Worm (Caenorhabditis elegans) whole organism, L4 larva: Measurements from ENCODE around the gene srd-38.

Experiments used
- F26F4.8 ChIP-seq: fragments of 200-800 bp; sonication (Bioruptor generic); conservative IDR thresholded peaks from 2 replicates; pipeline ENCODE4 v1.3.6; 2022; ENCODE audit warnings: missing genetic modification characterization, missing compliant biosample characterization
- T20F7.1 ChIP-seq: fragments of 200-800 bp; sonication (Bioruptor generic); optimal IDR thresholded peaks from 2 replicates; lab custom pipeline; 2018; ENCODE audit warnings: mild to moderate bottlenecking, missing genetic modification characterization, missing compliant biosample characterization
- Y48G9A.11 ChIP-seq: fragments of 200-800 bp; sonication (Bioruptor generic); IDR thresholded peaks from 2 replicates; pipeline ENCODE4 v1.3.6; 2022; ENCODE audit warnings: missing genetic modification reagents, missing genetic modification characterization, missing compliant biosample characterization
- Y75B8A.6 ChIP-seq: fragments of 200-800 bp; sonication (Bioruptor generic); IDR thresholded peaks from 2 replicates; pipeline ENCODE4 v1.3.6; 2022; ENCODE audit warnings: missing genetic modification reagents, missing genetic modification characterization, missing compliant biosample characterization
- ZK337.2 ChIP-seq: fragments of 200-800 bp; sonication (Bioruptor generic); IDR thresholded peaks from 2 replicates; pipeline ENCODE4 v1.3.6; 2022; ENCODE audit warnings: missing genetic modification reagents, missing genetic modification characterization, missing compliant biosample characterization
- aha-1 ChIP-seq: fragments of 150-350 bp; peaks from one replicate; lab custom pipeline; 2014; ENCODE audit warnings: missing biosample characterization, missing genetic modification characterization
- arid-1 ChIP-seq: fragments of 200-800 bp; sonication (Bioruptor generic); conservative IDR thresholded peaks from 2 replicates; pipeline ENCODE4 v1.3.6; 2022; ENCODE audit warnings: missing genetic modification reagents, missing genetic modification characterization, missing compliant biosample characterization
- attf-4 ChIP-seq: sonication (generic microtip); optimal IDR thresholded peaks from 3 replicates; lab custom pipeline; 2017; ENCODE audit warnings: missing biosample characterization, missing genetic modification characterization
- ceh-20 ChIP-seq: fragments of 200-800 bp; sonication (Bioruptor generic); IDR thresholded peaks from 2 replicates; pipeline ENCODE4 v1.3.6; 2022; ENCODE audit warnings: missing genetic modification reagents, missing genetic modification characterization, missing compliant biosample characterization
- ceh-28 ChIP-seq: fragments of 150-350 bp; optimal IDR thresholded peaks from 2 replicates; lab custom pipeline; 2014; ENCODE audit warnings: missing biosample characterization, missing genetic modification reagents, missing genetic modification characterization
- ceh-32 ChIP-seq: sonication (generic microtip); optimal IDR thresholded peaks from 2 replicates; lab custom pipeline; 2016; ENCODE audit warnings: mild to moderate bottlenecking, missing genetic modification characterization, missing compliant biosample characterization; ENCODE audit not compliant: poor library complexity
- ceh-44 ChIP-seq: fragments of 200-800 bp; sonication (Bioruptor generic); IDR thresholded peaks from 2 replicates; pipeline ENCODE4 v1.3.6; 2022; ENCODE audit warnings: missing genetic modification reagents, missing genetic modification characterization, missing compliant biosample characterization
- ceh-62 ChIP-seq: sonication (generic microtip); optimal IDR thresholded peaks from 2 replicates; lab custom pipeline; 2017; ENCODE audit warnings: missing biosample characterization, missing genetic modification characterization
- ces-1 ChIP-seq: fragments of 150-350 bp; sonication (generic microtip); optimal IDR thresholded peaks from 4 replicates; lab custom pipeline; 2014; ENCODE audit warnings: missing biosample characterization, missing genetic modification reagents, missing genetic modification characterization
- cey-2 ChIP-seq: sonication (generic microtip); optimal IDR thresholded peaks from 3 replicates; lab custom pipeline; 2017; ENCODE audit warnings: missing genetic modification characterization, mild to moderate bottlenecking, missing compliant biosample characterization, antibody characterized with exemption, borderline replicate concordance; ENCODE audit not compliant: insufficient read depth
- daf-16 ChIP-seq, 3 experiments: sonication (generic microtip); optimal IDR thresholded peaks; 2 replicates each; lab custom pipeline; 2016 to 2017; ENCODE audit warnings: missing genetic modification characterization in 3 of 3, missing genetic modification reagents in 3 of 3, mild to moderate bottlenecking in 2 of 3, missing compliant biosample characterization in 2 of 3, missing biosample characterization in 1 of 3, moderate library complexity in 1 of 3
- dmd-6 ChIP-seq: fragments of 200-800 bp; sonication (Bioruptor generic); IDR thresholded peaks from 2 replicates; pipeline ENCODE4 v1.3.6; 2022; ENCODE audit warnings: missing genetic modification reagents, missing genetic modification characterization, missing compliant biosample characterization
- dmd-8 ChIP-seq: fragments of 200-800 bp; sonication (Bioruptor generic); IDR thresholded peaks from 2 replicates; pipeline ENCODE4 v1.3.6; 2022; ENCODE audit warnings: missing genetic modification characterization, missing compliant biosample characterization
- dpl-1 ChIP-seq: fragments of 150-350 bp; optimal IDR thresholded peaks from 2 replicates; lab custom pipeline; 2014; ENCODE audit warnings: missing biosample characterization, missing genetic modification reagents, missing genetic modification characterization
- egl-27 ChIP-seq: sonication (generic microtip); optimal IDR thresholded peaks from 3 replicates; lab custom pipeline; 2017; ENCODE audit warnings: missing biosample characterization, missing genetic modification reagents, missing genetic modification characterization
- egl-43 ChIP-seq: fragments of 200-800 bp; sonication (Bioruptor generic); IDR thresholded peaks from 2 replicates; pipeline ENCODE4 v1.3.6; 2022; ENCODE audit warnings: missing genetic modification reagents, missing genetic modification characterization, missing compliant biosample characterization
- hlh-11 ChIP-seq: fragments of 200-800 bp; sonication (Bioruptor generic); optimal IDR thresholded peaks from 2 replicates; lab custom pipeline; 2018; ENCODE audit warnings: mild to moderate bottlenecking, missing genetic modification characterization, missing compliant biosample characterization
- hlh-30 ChIP-seq: sonication (generic microtip); optimal IDR thresholded peaks from 2 replicates; lab custom pipeline; 2017; ENCODE audit warnings: antibody characterized with exemption, mild to moderate bottlenecking, missing genetic modification characterization, missing compliant biosample characterization; ENCODE audit not compliant: insufficient read depth
- hmg-1.1 ChIP-seq: fragments of 200-800 bp; sonication (Bioruptor generic); IDR thresholded peaks from 2 replicates; pipeline ENCODE4 v1.3.6; 2022; ENCODE audit warnings: missing genetic modification reagents, missing genetic modification characterization, missing compliant biosample characterization
- lin-13 ChIP-seq: fragments of 150-350 bp; optimal IDR thresholded peaks from 2 replicates; lab custom pipeline; 2014; ENCODE audit warnings: missing biosample characterization, missing genetic modification reagents, missing genetic modification characterization
- lin-39 ChIP-seq: fragments of 150-350 bp; optimal IDR thresholded peaks from 2 replicates; lab custom pipeline; 2014; ENCODE audit warnings: missing biosample characterization, missing genetic modification reagents, missing genetic modification characterization
- lsy-2 ChIP-seq, 2 experiments: fragments of 150-350 bp in 1 of 2; sonication (generic microtip) in 1 of 2; optimal IDR thresholded peaks; 2 replicates each; lab custom pipeline; 2014 to 2017; ENCODE audit warnings: missing biosample characterization in 2 of 2, missing genetic modification characterization in 2 of 2
- madf-5 ChIP-seq, 2 experiments: fragments of 200-800 bp; sonication (Bioruptor generic); IDR thresholded peaks; 2 replicates each; pipeline ENCODE4 v1.3.6; 2022; ENCODE audit warnings: missing compliant biosample characterization in 2 of 2, missing genetic modification characterization in 2 of 2
- madf-9 ChIP-seq: fragments of 200-800 bp; sonication (Bioruptor generic); conservative IDR thresholded peaks from 2 replicates; pipeline ENCODE4 v1.3.6; 2022; ENCODE audit warnings: missing genetic modification reagents, missing genetic modification characterization, missing compliant biosample characterization
- mdl-1 ChIP-seq, 2 experiments: fragments of 150-350 bp in 1 of 2; sonication (generic microtip) in 1 of 2; optimal IDR thresholded peaks; 2 replicates each; lab custom pipeline; 2014 to 2017; ENCODE audit warnings: missing biosample characterization in 2 of 2, missing genetic modification characterization in 2 of 2
- mdt-29 ChIP-seq: fragments of 200-800 bp; sonication (Bioruptor generic); IDR thresholded peaks from 2 replicates; pipeline ENCODE4 v1.3.6; 2022; ENCODE audit warnings: missing genetic modification reagents, missing genetic modification characterization, missing compliant biosample characterization
- mxl-2 ChIP-seq: fragments of 200-800 bp; sonication (Bioruptor generic); conservative IDR thresholded peaks from 2 replicates; pipeline ENCODE4 v1.3.6; 2022; ENCODE audit warnings: missing genetic modification reagents, missing genetic modification characterization, missing compliant biosample characterization
- nhr-10 ChIP-seq: fragments of 150-350 bp; optimal IDR thresholded peaks from 2 replicates; lab custom pipeline; 2014; ENCODE audit warnings: missing biosample characterization, missing genetic modification characterization
- nhr-11 ChIP-seq: fragments of 150-350 bp; optimal IDR thresholded peaks from 2 replicates; lab custom pipeline; 2014; ENCODE audit warnings: missing biosample characterization, missing genetic modification characterization
- nhr-28 ChIP-seq: fragments of 150-350 bp; optimal IDR thresholded peaks from 2 replicates; lab custom pipeline; 2014; ENCODE audit warnings: missing biosample characterization, missing genetic modification characterization
- nhr-42 ChIP-seq: fragments of 200-800 bp; sonication (Bioruptor generic); IDR thresholded peaks from 2 replicates; pipeline ENCODE4 v1.3.6; 2022; ENCODE audit warnings: missing genetic modification characterization, missing compliant biosample characterization
- nhr-6 ChIP-seq: fragments of 150-350 bp; optimal IDR thresholded peaks from 2 replicates; lab custom pipeline; 2014; ENCODE audit warnings: missing biosample characterization, missing genetic modification characterization
- nhr-76 ChIP-seq: fragments of 150-350 bp; optimal IDR thresholded peaks from 2 replicates; lab custom pipeline; 2014; ENCODE audit warnings: missing biosample characterization, missing genetic modification characterization
- nhr-77 ChIP-seq: fragments of 150-350 bp; optimal IDR thresholded peaks from 2 replicates; lab custom pipeline; 2014; ENCODE audit warnings: missing biosample characterization, missing genetic modification characterization
- set-16 ChIP-seq: fragments of 200-800 bp; sonication (Bioruptor generic); IDR thresholded peaks from 2 replicates; pipeline ENCODE4 v1.3.6; 2022; ENCODE audit warnings: missing genetic modification reagents, missing genetic modification characterization, missing compliant biosample characterization
- skn-1 ChIP-seq: fragments of 150-350 bp; optimal IDR thresholded peaks from 2 replicates; lab custom pipeline; 2014; ENCODE audit warnings: missing biosample characterization, missing genetic modification characterization
- snpc-1.2 ChIP-seq: fragments of 200-800 bp; sonication (Bioruptor generic); IDR thresholded peaks from 2 replicates; pipeline ENCODE4 v1.3.6; 2022; ENCODE audit warnings: missing genetic modification reagents, missing genetic modification characterization, missing compliant biosample characterization
- snpc-4 ChIP-seq: fragments of 150-350 bp; optimal IDR thresholded peaks from 2 replicates; lab custom pipeline; 2014; ENCODE audit warnings: missing biosample characterization, missing genetic modification characterization
- spr-1 ChIP-seq: sonication (generic microtip); optimal IDR thresholded peaks from 2 replicates; lab custom pipeline; 2016; ENCODE audit warnings: mild to moderate bottlenecking, missing genetic modification characterization, missing compliant biosample characterization
- tag-97 ChIP-seq: fragments of 200-800 bp; sonication (Bioruptor generic); IDR thresholded peaks from 2 replicates; pipeline ENCODE4 v1.3.6; 2022; ENCODE audit warnings: missing genetic modification characterization, missing compliant biosample characterization
- tra-1 ChIP-seq: fragments of 200-800 bp; sonication (Bioruptor generic); IDR thresholded peaks from 2 replicates; pipeline ENCODE4 v1.3.6; 2022; ENCODE audit warnings: missing genetic modification reagents, missing genetic modification characterization, missing compliant biosample characterization
- unc-39 ChIP-seq: sonication (generic microtip); optimal IDR thresholded peaks from 2 replicates; lab custom pipeline; 2017; ENCODE audit warnings: missing biosample characterization, missing genetic modification characterization
- zfp-2 ChIP-seq: sonication (generic microtip); optimal IDR thresholded peaks from 2 replicates; lab custom pipeline; 2016; ENCODE audit warnings: mild to moderate bottlenecking, missing genetic modification characterization, missing compliant biosample characterization
- zip-11 ChIP-seq: fragments of 200-800 bp; sonication (Bioruptor generic); IDR thresholded peaks from 2 replicates; pipeline ENCODE4 v1.3.6; 2022; ENCODE audit warnings: missing genetic modification characterization, missing compliant biosample characterization
- zip-2 ChIP-seq: fragments of 150-350 bp; optimal IDR thresholded peaks from 2 replicates; lab custom pipeline; 2014; ENCODE audit warnings: missing biosample characterization, missing genetic modification characterization
- ztf-11 ChIP-seq: fragments of 150-350 bp; optimal IDR thresholded peaks from 2 replicates; lab custom pipeline; 2014; ENCODE audit warnings: missing biosample characterization, missing genetic modification characterization
- ztf-7 ChIP-seq: fragments of 150-350 bp; optimal IDR thresholded peaks from 2 replicates; lab custom pipeline; 2014; ENCODE audit warnings: missing biosample characterization, missing genetic modification characterization

srd-38 gene

DNA sequence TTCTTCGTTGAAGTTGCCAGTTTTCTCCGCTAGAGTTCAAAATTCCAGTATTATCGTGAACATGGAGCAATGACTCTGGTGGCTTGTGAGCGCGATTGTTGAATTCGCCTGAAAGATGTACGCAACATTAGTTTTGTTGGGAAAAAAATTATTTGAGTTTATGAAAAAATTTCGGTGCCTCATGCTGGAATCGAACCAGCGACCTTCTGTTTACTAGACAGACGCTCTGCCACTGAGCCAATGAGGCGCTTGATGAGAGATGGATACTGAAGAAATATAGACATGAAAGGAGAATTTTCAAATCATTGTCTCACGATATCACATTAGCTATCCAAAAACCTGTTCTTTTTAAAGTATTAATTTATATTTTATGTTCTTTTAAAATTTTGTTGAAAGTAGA lies 8.1 kb upstream of the srd-38 start (continued):
- no peak for TF ChIP-seq lsy-2 (tag; optimal IDR thresholded peaks at IDR 0.05; lab: Kevin White, UChicago)
- TF ChIP-seq Y48G9A.11 (GFP tag; lab: Robert Waterston, UW): peak; percentile 44; the same call in 1 of the 2 replicates
- no peak for TF ChIP-seq skn-1
- peak; percentile 85 for TF ChIP-seq egl-43 (GFP tag; lab: Robert Waterston, UW)
- TF ChIP-seq attf-4 (tag; lab: Kevin White, UChicago): no peak
- no peak for TF ChIP-seq cey-2
- TF ChIP-seq Y75B8A.6 (GFP tag; lab: Robert Waterston, UW): no peak
- TF ChIP-seq arid-1 (GFP tag; lab: Robert Waterston, UW): peak; percentile 70; the same call in 1 of the 2 replicates
- no peak for TF ChIP-seq nhr-11
- TF ChIP-seq nhr-42: no peak
- no peak for TF ChIP-seq T20F7.1
- TF ChIP-seq ceh-62 (tag; lab: Kevin White, UChicago): no peak
- peak; percentile 44; the same call in 1 of the 2 replicates for TF ChIP-seq ZK337.2
- TF ChIP-seq ces-1 (GFP tag; lab: Kevin White, UChicago): no peak
- no peak for TF ChIP-seq mdt-29 (GFP tag; lab: Robert Waterston, UW)
- no peak for TF ChIP-seq lin-13 (GFP tag; lab: Kevin White, UChicago)
- no peak for TF ChIP-seq zfp-2 (tag; lab: Kevin White, UChicago)
- no peak for TF ChIP-seq mxl-2 (GFP tag; lab: Robert Waterston, UW)
- peak; percentile 71 for TF ChIP-seq tra-1 (GFP tag; lab: Robert Waterston, UW)
- TF ChIP-seq madf-9 (GFP tag; lab: Robert Waterston, UW): 0 out of 2 replicates have a peak, but pooled peaks have one; percentile 44
- TF ChIP-seq set-16 (GFP tag; lab: Robert Waterston, UW): no peak
- TF ChIP-seq hlh-30 (tag; lab: Kevin White, UChicago): no peak
- TF ChIP-seq ceh-44 (GFP tag; lab: Robert Waterston, UW): no peak
- no peak for TF ChIP-seq egl-27 (tag; lab: Kevin White, UChicago)
- no peak for TF ChIP-seq snpc-4 (tag; lab: Kevin White, UChicago)
- TF ChIP-seq madf-5 (GFP tag; IDR thresholded peaks at IDR 0.05; lab: Robert Waterston, UW): 0 out of 4 replicates have a peak, but pooled peaks of 1 of the 2 experiments have one; percentile 55
- TF ChIP-seq ceh-32 (tag; lab: Kevin White, UChicago): no peak
- peak; percentile 23; the same call in 1 of the 2 replicates for TF ChIP-seq dmd-6
- TF ChIP-seq spr-1: peak; percentile 21
- no peak for TF ChIP-seq dpl-1 (GFP tag; lab: Kevin White, UChicago)
- no peak for TF ChIP-seq mdl-1 (tag; optimal IDR thresholded peaks at IDR 0.05; lab: Kevin White, UChicago)
- TF ChIP-seq dmd-8 (GFP tag; lab: Robert Waterston, UW): peak; percentile 87
- TF ChIP-seq ceh-28: no peak
- TF ChIP-seq nhr-10 (tag; lab: Kevin White, UChicago): no peak
- TF ChIP-seq nhr-28 (tag; lab: Kevin White, UChicago): no peak
- peak; percentile 78 for TF ChIP-seq F26F4.8 (GFP tag; lab: Robert Waterston, UW)
- 0 out of 2 replicates have a peak, but pooled peaks have one; percentile 17 for TF ChIP-seq ceh-20 (GFP tag; lab: Robert Waterston, UW)
- TF ChIP-seq tag-97 (GFP tag; lab: Robert Waterston, UW): no peak
- TF ChIP-seq snpc-1.2: no peak
- no peak for TF ChIP-seq lin-39 (tag; lab: Kevin White, UChicago)
- TF ChIP-seq zip-11 (GFP tag; lab: Robert Waterston, UW): no peak
- no peak for TF ChIP-seq nhr-76
- TF ChIP-seq hlh-11: no peak
- TF ChIP-seq aha-1 (tag; lab: Kevin White, UChicago): no peak
- TF ChIP-seq ztf-7 (tag; lab: Kevin White, UChicago): no peak
- TF ChIP-seq hmg-1.1 (GFP tag; lab: Robert Waterston, UW): no peak
- TF ChIP-seq nhr-77: no peak
- peak; percentile 17 for TF ChIP-seq zip-2 (tag; lab: Kevin White, UChicago)
- TF ChIP-seq ztf-11: no peak
- TF ChIP-seq daf-16 (GFP tag; optimal IDR thresholded peaks at IDR 0.05; lab: Kevin White, UChicago): peak; percentile 27 to 82
- peak; percentile 83 for TF ChIP-seq daf-16 (tag; optimal IDR thresholded peaks at IDR 0.05; lab: Kevin White, UChicago)
- TF ChIP-seq unc-39 (tag; lab: Kevin White, UChicago): no peak
- no peak for TF ChIP-seq nhr-6 (tag; lab: Kevin White, UChicago)
